Fruit fly (Drosophila melanogaster): Measurements from ENCODE around the gene stx.

DNA sequence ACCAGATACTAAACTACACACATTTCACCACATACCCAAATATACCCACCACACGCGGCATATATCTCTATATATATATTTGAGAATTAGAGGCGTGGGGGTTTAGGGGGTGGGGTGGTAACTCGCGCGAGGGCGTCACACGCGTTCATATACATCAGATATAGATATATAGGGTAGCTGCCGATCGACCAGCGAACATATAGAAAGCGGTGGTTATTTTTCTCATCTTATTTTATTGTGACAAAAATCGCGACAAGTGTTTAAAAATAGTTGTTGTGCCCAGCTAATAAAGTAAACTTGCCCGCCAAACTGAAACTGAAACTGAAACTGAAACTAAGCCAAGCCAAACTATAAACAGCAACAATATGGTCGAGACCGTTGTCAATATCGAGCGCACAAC is 27.9 kb upstream of the stx start:
- TF ChIP-seq CG8159 (tag; optimal IDR thresholded peaks at IDR 0.05) (no peak), CG17806 (tag; optimal IDR thresholded peaks at IDR 0.05) (no peak), CG9948 (tag; optimal IDR thresholded peaks at IDR 0.05) (no peak), fd96Ca (GFP tag; IDR thresholded peaks at IDR 0.05) (no peak)

All from whole organism, pupa.